Worm (Caenorhabditis elegans): ENCODE data around the gene glb-22.

The glb-22 gene

ce11 chrV:14631588-14631987 is 31.5 kb downstream of the glb-22 start, which contains the start of gene F43D2.3:
Gene F43D2.3, plus strand, starts transcription at chrV:14631888.
- TF ChIP-seq alr-1 (tag; optimal IDR thresholded peaks at IDR 0.05) (no peak), skn-1 (tag; optimal IDR thresholded peaks at IDR 0.05) (no peak), blmp-1 (tag; optimal IDR thresholded peaks at IDR 0.05; ENCODE audit: insufficient read depth) (no peak), unc-39 (tag; optimal IDR thresholded peaks at IDR 0.05) (no peak), nhr-12 (tag; optimal IDR thresholded peaks at IDR 0.05) (no peak), F13H6.1 (tag; optimal IDR thresholded peaks at IDR 0.05) (no peak), lin-39 (tag; optimal IDR thresholded peaks at IDR 0.05) (no peak), Y55F3AM.14 (GFP tag; optimal IDR thresholded peaks at IDR 0.05) (no peak), ztf-4 (tag; optimal IDR thresholded peaks at IDR 0.05) (no peak), nhr-6 (tag; optimal IDR thresholded peaks at IDR 0.05) (no peak), unc-55 (GFP tag; optimal IDR thresholded peaks at IDR 0.05) (no peak), nhr-21 (tag; optimal IDR thresholded peaks at IDR 0.05) (no peak), nhr-237 (tag; optimal IDR thresholded peaks at IDR 0.05) (no peak), peb-1 (tag; optimal IDR thresholded peaks at IDR 0.05) (no peak), mab-5 (tag; optimal IDR thresholded peaks at IDR 0.05) (no peak)

DNA sequence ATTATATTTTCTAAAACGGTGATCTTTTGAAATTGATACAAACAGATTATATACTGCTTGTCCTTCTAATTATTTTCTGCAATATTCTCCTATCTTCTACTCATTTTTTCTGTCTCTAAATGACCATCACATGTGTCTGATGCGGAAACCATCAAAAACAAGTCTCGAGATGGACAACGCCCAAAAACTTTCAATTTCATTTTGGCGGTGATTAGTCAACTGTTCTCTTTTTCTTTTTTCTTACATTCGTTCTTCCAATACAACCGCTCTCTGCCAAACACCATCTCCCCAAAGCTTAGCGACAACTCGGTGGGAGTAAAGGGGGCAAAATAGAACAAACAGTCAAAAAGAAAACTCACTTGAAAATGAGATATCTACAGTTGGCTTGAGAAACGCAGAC is 33.2 kb downstream of the glb-22 start:
- TF ChIP-seq unc-55 (GFP tag; optimal IDR thresholded peaks at IDR 0.05) = no peak
- peak; percentile 27 for TF ChIP-seq sma-9 (GFP tag; optimal IDR thresholded peaks at IDR 0.05)
- no peak for TF ChIP-seq sma-9 (tag; optimal IDR thresholded peaks at IDR 0.05)
- TF ChIP-seq sma-3 (GFP tag; optimal IDR thresholded peaks at IDR 0.05) = peak; percentile 17
- peak; percentile 81 for TF ChIP-seq blmp-1 (tag; optimal IDR thresholded peaks at IDR 0.05; ENCODE audit: insufficient read depth)

DNA sequence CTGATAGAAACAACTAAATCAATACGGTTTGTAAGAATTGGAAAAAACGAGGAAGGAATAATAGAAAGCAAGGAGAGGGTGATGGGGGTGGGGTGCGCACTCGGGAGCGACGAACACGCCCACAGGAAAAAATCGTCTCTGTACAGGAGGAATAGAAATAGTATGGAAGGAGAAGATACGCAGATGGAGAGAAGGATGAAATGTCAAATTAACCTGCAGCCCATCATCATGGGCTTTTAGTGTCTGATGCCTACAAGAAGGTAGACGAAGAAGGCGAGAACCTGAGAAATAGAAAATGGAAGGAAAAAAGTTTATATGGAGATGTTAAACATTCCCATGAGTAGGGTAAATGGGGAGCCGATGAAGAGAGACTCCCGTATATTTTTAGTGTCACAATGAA is 35.0 kb downstream of the glb-22 start, which contains the start of gene F43D2.6:
Gene F43D2.6, minus strand, starts transcription at position 62 of the 400 bp plus-strand sequence.
- TF ChIP-seq ztf-11 (tag; optimal IDR thresholded peaks at IDR 0.05) (no peak), mbf-1 (tag; optimal IDR thresholded peaks at IDR 0.05) (no peak), nhr-237 (tag; optimal IDR thresholded peaks at IDR 0.05) (no peak), unc-39 (tag; optimal IDR thresholded peaks at IDR 0.05) (no peak), nhr-11 (tag; optimal IDR thresholded peaks at IDR 0.05) (no peak), nhr-77 (tag; optimal IDR thresholded peaks at IDR 0.05) (no peak), ztf-1 (GFP tag; conservative IDR thresholded peaks at IDR 0.05) (no peak), ceh-82 (tag; optimal IDR thresholded peaks at IDR 0.05) (no peak), lin-11 (tag; optimal IDR thresholded peaks at IDR 0.05) (no peak), fos-1 (tag; optimal IDR thresholded peaks at IDR 0.05) (no peak), Y55F3AM.14 (GFP tag; optimal IDR thresholded peaks at IDR 0.05) (no peak), F13H6.1 (tag; optimal IDR thresholded peaks at IDR 0.05) (no peak), nhr-23 (tag; optimal IDR thresholded peaks at IDR 0.05) (no peak), mab-5 (tag; optimal IDR thresholded peaks at IDR 0.05) (no peak), elt-3 (tag; optimal IDR thresholded peaks at IDR 0.05) (no peak)

ce11 chrV:14638075-14638474 is 38.0 kb downstream of the glb-22 start:
- TF ChIP-seq snpc-4 (tag; optimal IDR thresholded peaks at IDR 0.05) = no peak
- TF ChIP-seq blmp-1 (tag; optimal IDR thresholded peaks at IDR 0.05; ENCODE audit: insufficient read depth) = no peak
- TF ChIP-seq peb-1 (tag; optimal IDR thresholded peaks at IDR 0.05) = no peak
- no peak for TF ChIP-seq egl-27 (tag; optimal IDR thresholded peaks at IDR 0.05)
- no peak for TF ChIP-seq nhr-10 (tag; optimal IDR thresholded peaks at IDR 0.05)
- TF ChIP-seq lin-13 (GFP tag; optimal IDR thresholded peaks at IDR 0.05) = no peak
- TF ChIP-seq alr-1 (tag; optimal IDR thresholded peaks at IDR 0.05) = no peak
- no peak for TF ChIP-seq R02D3.7 (tag; optimal IDR thresholded peaks at IDR 0.05)
- no peak for TF ChIP-seq sma-9 (GFP tag; optimal IDR thresholded peaks at IDR 0.05)
- TF ChIP-seq sma-9 (tag; optimal IDR thresholded peaks at IDR 0.05) = no peak
- TF ChIP-seq ceh-16 (tag; optimal IDR thresholded peaks at IDR 0.05) = no peak
- TF ChIP-seq nhr-129 (tag; optimal IDR thresholded peaks at IDR 0.05) = no peak

- no peak for TF ChIP-seq nhr-129 (tag; optimal IDR thresholded peaks at IDR 0.05)
These were observed 40.0 kb downstream of the glb-22 start, which contains the start of gene F43D2.7 for ce11 chrV:14640071-14640470. Gene F43D2.7, minus strand, starts transcription at chrV:14640171.

Measured in whole organism, L2 larva.